Fruit fly (Drosophila melanogaster): ENCODE results near the gene CG32982.

- TF ChIP-seq CG34367 (tag; optimal IDR thresholded peaks at IDR 0.05) (no peak), CG9948 (tag; optimal IDR thresholded peaks at IDR 0.05) (no peak), CG8159 (tag; optimal IDR thresholded peaks at IDR 0.05) (no peak), EcR (GFP tag; optimal IDR thresholded peaks at IDR 0.05) (no peak), CG10348 (GFP tag; IDR thresholded peaks at IDR 0.05) (no peak), CG8301 (tag; optimal IDR thresholded peaks at IDR 0.05) (no peak), CG4496 (GFP tag; IDR thresholded peaks at IDR 0.05) (no peak), Pif1B (GFP tag; optimal IDR thresholded peaks at IDR 0.05) (no peak), CG15710 (tag; optimal IDR thresholded peaks at IDR 0.05) (no peak), fd96Ca (GFP tag; IDR thresholded peaks at IDR 0.05) (no peak), gl (tag; optimal IDR thresholded peaks at IDR 0.05) (no peak), CG17806 (tag; optimal IDR thresholded peaks at IDR 0.05) (no peak)
These were observed 69.1 kb downstream of the CG32982 start for dm6 chr2L:9194663-9195062.
